Worm (Caenorhabditis elegans) whole organism, mixed stage, embryonic: ENCODE results near the gene drap-1.

ENCODE experiments used
- M03D4.4 ChIP-seq: sonication (generic microtip); optimal IDR thresholded peaks from 2 replicates; lab custom pipeline; 2017; ENCODE audit warnings: mild to moderate bottlenecking, missing genetic modification characterization, missing compliant biosample characterization
- bed-3 ChIP-seq: fragments of 200-800 bp; sonication (Bioruptor generic); optimal IDR thresholded peaks from 3 replicates; lab custom pipeline; 2018; ENCODE audit warnings: mild to moderate bottlenecking, missing genetic modification characterization, moderate library complexity, missing compliant biosample characterization
- blmp-1 ChIP-seq: fragments of 150-350 bp; optimal IDR thresholded peaks from 2 replicates; lab custom pipeline; 2014; ENCODE audit warnings: missing biosample characterization, missing genetic modification characterization
- ceh-39 ChIP-seq: fragments of 150-350 bp; optimal IDR thresholded peaks from 2 replicates; lab custom pipeline; 2014; ENCODE audit warnings: missing biosample characterization, missing genetic modification characterization
- ceh-43 ChIP-seq: fragments of 200-800 bp; sonication (Bioruptor generic); optimal IDR thresholded peaks from 2 replicates; lab custom pipeline; 2018; ENCODE audit warnings: mild to moderate bottlenecking, missing genetic modification characterization, moderate library complexity, missing compliant biosample characterization
- ces-1 ChIP-seq: fragments of 150-350 bp; optimal IDR thresholded peaks from 2 replicates; lab custom pipeline; 2014; ENCODE audit warnings: missing biosample characterization, missing genetic modification reagents, missing genetic modification characterization
- drap-1 ChIP-seq: fragments of 200-800 bp; sonication (Bioruptor generic); optimal IDR thresholded peaks from 3 replicates; lab custom pipeline; 2018; ENCODE audit warnings: mild to moderate bottlenecking, missing genetic modification characterization, missing compliant biosample characterization
- elt-3 ChIP-seq: fragments of 150-350 bp; optimal IDR thresholded peaks from 2 replicates; lab custom pipeline; 2014; ENCODE audit warnings: missing biosample characterization, missing genetic modification characterization
- flh-1 ChIP-seq: fragments of 200-800 bp; sonication (Bioruptor generic); optimal IDR thresholded peaks from 2 replicates; lab custom pipeline; 2018; ENCODE audit warnings: mild to moderate bottlenecking, missing genetic modification characterization, moderate library complexity, missing compliant biosample characterization
- hlh-1 ChIP-seq: fragments of 150-350 bp; optimal IDR thresholded peaks from 2 replicates; lab custom pipeline; 2014; ENCODE audit warnings: missing biosample characterization, missing genetic modification reagents, missing genetic modification characterization
- lin-32 ChIP-seq: fragments of 200-800 bp; sonication (Bioruptor generic); optimal IDR thresholded peaks from 2 replicates; lab custom pipeline; 2018; ENCODE audit warnings: mild to moderate bottlenecking, missing genetic modification characterization, missing compliant biosample characterization
- lsy-2 ChIP-seq: fragments of 150-350 bp; optimal IDR thresholded peaks from 2 replicates; lab custom pipeline; 2014; ENCODE audit warnings: missing biosample characterization, missing genetic modification characterization
- mab-5 ChIP-seq: fragments of 150-350 bp; optimal IDR thresholded peaks from 2 replicates; lab custom pipeline; 2014; ENCODE audit warnings: missing biosample characterization, missing genetic modification characterization
- mep-1 ChIP-seq: fragments of 150-350 bp; optimal IDR thresholded peaks from 2 replicates; lab custom pipeline; 2017; ENCODE audit warnings: missing biosample characterization, missing genetic modification reagents, missing genetic modification characterization, inconsistent platforms
- mls-2 ChIP-seq: sonication (generic microtip); optimal IDR thresholded peaks from 2 replicates; lab custom pipeline; 2016; ENCODE audit warnings: mild to moderate bottlenecking, missing genetic modification characterization, moderate library complexity, missing compliant biosample characterization
- nhr-12 ChIP-seq: fragments of 150-350 bp; optimal IDR thresholded peaks from 2 replicates; lab custom pipeline; 2014; ENCODE audit warnings: missing biosample characterization, missing genetic modification characterization
- nhr-2 ChIP-seq: fragments of 150-350 bp; optimal IDR thresholded peaks from 2 replicates; lab custom pipeline; 2014; ENCODE audit warnings: missing biosample characterization, missing genetic modification characterization
- nhr-237 ChIP-seq: fragments of 150-350 bp; optimal IDR thresholded peaks from 2 replicates; lab custom pipeline; 2014; ENCODE audit warnings: missing biosample characterization, missing genetic modification characterization
- nhr-28 ChIP-seq: fragments of 150-350 bp; optimal IDR thresholded peaks from 2 replicates; lab custom pipeline; 2014; ENCODE audit warnings: missing biosample characterization, missing genetic modification characterization
- nhr-76 ChIP-seq: sonication (generic microtip); optimal IDR thresholded peaks from 2 replicates; lab custom pipeline; 2017; ENCODE audit warnings: missing biosample characterization, missing genetic modification characterization
- pha-4 ChIP-seq: fragments of 150-350 bp; optimal IDR thresholded peaks from 2 replicates; lab custom pipeline; 2018; ENCODE audit warnings: missing biosample characterization, missing genetic modification reagents, missing genetic modification characterization
- sem-2 ChIP-seq: fragments of 200-800 bp; sonication (Bioruptor generic); optimal IDR thresholded peaks from 2 replicates; lab custom pipeline; 2018; ENCODE audit warnings: mild to moderate bottlenecking, missing genetic modification characterization, missing compliant biosample characterization
- snpc-4 ChIP-seq: fragments of 150-350 bp; optimal IDR thresholded peaks from 2 replicates; lab custom pipeline; 2014; ENCODE audit warnings: missing biosample characterization, missing genetic modification characterization
- sptf-1 ChIP-seq: sonication (generic microtip); optimal IDR thresholded peaks from 2 replicates; lab custom pipeline; 2017; ENCODE audit warnings: mild to moderate bottlenecking, missing genetic modification characterization, moderate library complexity, missing compliant biosample characterization
- tbx-8 ChIP-seq: fragments of 200-800 bp; sonication (Bioruptor generic); optimal IDR thresholded peaks from 2 replicates; lab custom pipeline; 2018; ENCODE audit warnings: mild to moderate bottlenecking, missing genetic modification characterization, moderate library complexity, missing compliant biosample characterization
- unc-120 ChIP-seq: sonication (generic microtip); optimal IDR thresholded peaks from 2 replicates; lab custom pipeline; 2017; ENCODE audit warnings: missing genetic modification characterization, missing compliant biosample characterization; ENCODE audit not compliant: poor library complexity, severe bottlenecking
- unc-39 ChIP-seq: fragments of 150-350 bp; optimal IDR thresholded peaks from 2 replicates; lab custom pipeline; 2014; ENCODE audit warnings: missing biosample characterization, missing genetic modification characterization
- unc-62 ChIP-seq: fragments of 150-350 bp; optimal IDR thresholded peaks from 2 replicates; lab custom pipeline; 2014; ENCODE audit warnings: missing biosample characterization, missing genetic modification reagents, missing genetic modification characterization
- zip-8 ChIP-seq: fragments of 150-350 bp; optimal IDR thresholded peaks from 2 replicates; lab custom pipeline; 2014; ENCODE audit warnings: missing biosample characterization, missing genetic modification characterization

Gene drap-1

DNA sequence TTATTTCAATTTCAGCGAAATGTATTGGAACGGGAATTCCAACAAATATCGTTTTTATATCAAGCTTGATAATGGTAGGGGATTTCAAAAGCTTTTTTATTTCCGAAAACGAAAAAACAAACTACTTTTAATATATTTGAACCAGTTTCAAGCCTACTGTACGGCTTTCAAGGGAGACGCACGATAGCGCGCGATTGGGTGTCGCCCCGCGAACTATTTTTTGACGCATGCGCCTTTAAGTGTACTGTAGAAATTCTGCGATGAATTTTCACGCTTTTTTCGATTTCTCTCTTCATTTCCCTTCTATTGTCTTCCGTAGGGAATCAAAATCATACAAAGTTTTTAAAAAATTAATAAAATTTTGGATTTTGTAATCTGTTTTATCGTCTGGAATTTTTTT, 26.4 kb upstream of the drap-1 start:
- TF ChIP-seq nhr-12 (tag; lab: Kevin White, UChicago): no peak
- no peak for TF ChIP-seq mep-1 (tag; lab: Kevin White, UChicago)
- TF ChIP-seq ces-1 (GFP tag; lab: Kevin White, UChicago): no peak
- TF ChIP-seq tbx-8 (GFP tag; lab: Kevin White, UChicago): no peak
- TF ChIP-seq nhr-237 (tag; lab: Kevin White, UChicago): no peak

- TF ChIP-seq flh-1 (GFP tag; lab: Kevin White, UChicago) (no peak), tbx-8 (GFP tag; lab: Kevin White, UChicago) (no peak), blmp-1 (tag; lab: Kevin White, UChicago) (no peak), nhr-2 (tag; lab: Kevin White, UChicago) (no peak), pha-4 (tag; lab: Kevin White, UChicago) (no peak), sptf-1 (tag; lab: Kevin White, UChicago) (no peak), nhr-28 (tag; lab: Kevin White, UChicago) (no peak), ces-1 (GFP tag; lab: Kevin White, UChicago) (peak; percentile 66), mep-1 (tag; lab: Kevin White, UChicago) (peak; percentile 11), mab-5 (tag; lab: Kevin White, UChicago) (no peak), mls-2 (no peak), drap-1 (GFP tag; lab: Kevin White, UChicago) (no peak), unc-120 (tag; lab: Kevin White, UChicago) (no peak), nhr-237 (tag; lab: Kevin White, UChicago) (peak; percentile 18), lsy-2 (tag; lab: Kevin White, UChicago) (peak; percentile 3)
- TF ChIP-seq, all 35 proteins: peak for 4
These were observed 25.5 kb upstream of the drap-1 start for ce11 chrV:9704399-9704798.

- TF ChIP-seq mls-2: no peak
- no peak for TF ChIP-seq nhr-76 (tag; lab: Kevin White, UChicago)
- no peak for TF ChIP-seq ceh-39 (tag; lab: Kevin White, UChicago)
- no peak for TF ChIP-seq nhr-237 (tag; lab: Kevin White, UChicago)
These were observed 23.3 kb upstream of the drap-1 start for ce11 chrV:9706592-9706991.

- TF ChIP-seq lin-32 (GFP tag; lab: Kevin White, UChicago) (no peak), elt-3 (tag; lab: Kevin White, UChicago) (no peak), mab-5 (tag; lab: Kevin White, UChicago) (no peak), M03D4.4 (tag; lab: Kevin White, UChicago) (no peak), unc-39 (no peak), zip-8 (tag; lab: Kevin White, UChicago) (no peak), hlh-1 (tag; lab: Kevin White, UChicago) (no peak), sptf-1 (tag; lab: Kevin White, UChicago) (no peak), unc-62 (no peak), blmp-1 (tag; lab: Kevin White, UChicago) (no peak), snpc-4 (tag; lab: Kevin White, UChicago) (no peak), nhr-76 (tag; lab: Kevin White, UChicago) (no peak), mls-2 (no peak), bed-3 (GFP tag; lab: Kevin White, UChicago) (no peak)
These were observed 20.2 kb upstream of the drap-1 start, which contains the start of gene tag-120 for ce11 chrV:9709747-9710146. Gene tag-120 (minus strand): TSS chrV:9709814.

ce11 chrV:9711174-9711573, 18.7 kb upstream of the drap-1 start:
- no peak for TF ChIP-seq unc-39
- no peak for TF ChIP-seq sem-2

DNA sequence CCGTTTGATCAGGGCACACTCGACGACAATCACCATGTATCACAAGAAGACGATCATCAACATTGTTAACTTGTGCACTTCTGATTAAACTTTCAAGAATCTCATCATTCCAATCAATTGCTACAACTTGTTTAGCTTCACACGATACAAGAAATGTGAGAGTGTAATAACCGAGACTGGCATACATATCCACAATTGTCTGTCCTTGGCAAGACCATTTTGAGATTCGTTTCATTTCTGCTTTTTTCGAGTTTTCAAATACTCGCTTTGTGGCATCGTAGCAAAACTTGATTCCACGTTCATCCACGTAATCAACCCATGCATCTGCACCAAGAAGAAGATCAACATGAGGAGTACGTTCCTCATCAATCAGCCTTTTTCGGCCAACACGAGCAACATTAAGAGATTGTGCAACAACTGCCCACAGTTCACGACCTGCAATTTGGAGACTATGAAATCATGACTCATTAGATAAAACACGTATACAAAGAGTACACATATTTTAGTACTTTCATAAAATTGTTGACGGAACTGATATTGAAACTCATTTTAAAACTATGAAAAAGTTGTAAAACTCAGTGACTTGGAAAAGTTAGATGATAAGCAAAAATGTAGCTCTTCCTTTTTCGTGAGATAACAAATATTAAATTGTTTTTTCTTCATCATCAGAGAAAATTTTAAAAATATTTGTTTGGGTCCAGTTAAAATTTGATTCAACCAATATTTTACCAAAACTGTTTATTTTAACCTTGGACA, 17.3 kb upstream of the drap-1 start:
- TF ChIP-seq unc-39 (no peak), ceh-43 (no peak), nhr-237 (tag; lab: Kevin White, UChicago) (no peak), mab-5 (tag; lab: Kevin White, UChicago) (no peak), nhr-2 (tag; lab: Kevin White, UChicago) (no peak), ceh-39 (tag; lab: Kevin White, UChicago) (no peak), M03D4.4 (tag; lab: Kevin White, UChicago) (no peak), blmp-1 (tag; lab: Kevin White, UChicago) (no peak)
- TF ChIP-seq, all 35 proteins: peak for 0
